Worm (Caenorhabditis elegans) whole organism, midembryonic: ENCODE results near the gene cgt-1.

Experiments used
- T22C8.4 ChIP-seq: fragments of 200-800 bp; sonication (Bioruptor generic); IDR thresholded peaks from 2 replicates; pipeline ENCODE4 v1.3.6; 2022; ENCODE audit warnings: missing genetic modification characterization, missing compliant biosample characterization
- cog-1 ChIP-seq: sonication (generic microtip); optimal IDR thresholded peaks from 2 replicates; lab custom pipeline; 2016; ENCODE audit warnings: missing genetic modification characterization, missing compliant biosample characterization
- flt-1 ChIP-seq: fragments of 200-800 bp; sonication (Bioruptor generic); IDR thresholded peaks from 2 replicates; pipeline ENCODE4 v1.3.6; 2022; ENCODE audit warnings: missing genetic modification characterization, missing compliant biosample characterization
- klf-2 ChIP-seq: fragments of 200-800 bp; sonication (Bioruptor generic); conservative IDR thresholded peaks from 2 replicates; pipeline ENCODE4 v1.3.6; 2022; ENCODE audit warnings: missing genetic modification reagents, missing genetic modification characterization, missing compliant biosample characterization
- med-1 ChIP-seq: sonication (generic microtip); optimal IDR thresholded peaks from 2 replicates; lab custom pipeline; 2017; ENCODE audit warnings: missing genetic modification characterization, mild to moderate bottlenecking, missing compliant biosample characterization, antibody characterized with exemption, missing genetic modification reagents; ENCODE audit not compliant: insufficient read depth
- ref-1 ChIP-seq: fragments of 200-800 bp; sonication (Bioruptor generic); conservative IDR thresholded peaks from 2 replicates; pipeline ENCODE4 v1.3.6; 2022; ENCODE audit warnings: missing genetic modification reagents, missing genetic modification characterization, missing compliant biosample characterization
- tab-1 ChIP-seq: fragments of 200-800 bp; sonication (Bioruptor generic); IDR thresholded peaks from 2 replicates; pipeline ENCODE4 v1.3.6; 2022; ENCODE audit warnings: missing genetic modification characterization, missing compliant biosample characterization
- ztf-23 ChIP-seq: fragments of 200-800 bp; sonication (Bioruptor generic); IDR thresholded peaks from 2 replicates; pipeline ENCODE4 v1.3.6; 2022; ENCODE audit warnings: missing genetic modification reagents, missing genetic modification characterization, missing compliant biosample characterization
- ztf-29 ChIP-seq: fragments of 200-800 bp; sonication (Bioruptor generic); IDR thresholded peaks from 2 replicates; pipeline ENCODE4 v1.3.6; 2022; ENCODE audit warnings: missing genetic modification reagents, missing genetic modification characterization, missing compliant biosample characterization

cgt-1 gene

ce11 chrV:15896671-15897070 is 8.0 kb upstream of the cgt-1 start, which contains the start of gene nhr-213:
nhr-213 (minus strand) TSS chrV:15896771.
- TF ChIP-seq flt-1 (GFP tag; lab: Robert Waterston, UW): no peak
- TF ChIP-seq tab-1 (GFP tag; lab: Robert Waterston, UW): no peak
- TF ChIP-seq cog-1 (tag; lab: Kevin White, UChicago): no peak
- TF ChIP-seq T22C8.4 (GFP tag; lab: Robert Waterston, UW): no peak
- TF ChIP-seq ztf-29 (GFP tag; lab: Robert Waterston, UW): no peak
- no peak for TF ChIP-seq med-1 (GFP tag; lab: Kevin White, UChicago)
- TF ChIP-seq ztf-23 (GFP tag; lab: Robert Waterston, UW): no peak
- no peak for TF ChIP-seq ref-1 (GFP tag; lab: Robert Waterston, UW)
- TF ChIP-seq klf-2 (GFP tag; lab: Robert Waterston, UW): no peak

DNA sequence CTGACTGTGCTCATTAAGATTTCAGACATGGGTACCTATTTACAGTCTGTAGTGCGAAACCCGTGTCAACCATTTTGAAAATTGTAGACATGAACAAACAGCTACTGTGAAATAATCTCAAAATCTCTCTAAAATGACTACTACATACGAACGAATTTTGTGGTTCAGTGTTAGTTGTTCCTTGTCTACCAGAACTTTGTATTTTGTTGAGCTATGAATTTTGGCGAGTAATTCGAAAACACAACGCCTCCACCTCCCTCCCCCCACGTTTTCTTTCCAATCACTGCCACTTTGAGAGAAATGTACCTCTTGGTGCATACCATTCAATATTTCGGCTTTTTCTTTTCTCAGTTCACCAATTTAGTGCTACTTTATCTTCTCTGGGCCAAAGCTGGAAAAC is 4.0 kb upstream of the cgt-1 start, which contains the start of gene T06C12.11:
TSS of gene T06C12.11 (plus strand) at position 301 of the 400 bp plus-strand sequence.
- no peak for TF ChIP-seq tab-1 (GFP tag; lab: Robert Waterston, UW)
- no peak for TF ChIP-seq ztf-23 (GFP tag; lab: Robert Waterston, UW)
- TF ChIP-seq ref-1 (GFP tag; lab: Robert Waterston, UW): no peak
- no peak for TF ChIP-seq T22C8.4 (GFP tag; lab: Robert Waterston, UW)

DNA sequence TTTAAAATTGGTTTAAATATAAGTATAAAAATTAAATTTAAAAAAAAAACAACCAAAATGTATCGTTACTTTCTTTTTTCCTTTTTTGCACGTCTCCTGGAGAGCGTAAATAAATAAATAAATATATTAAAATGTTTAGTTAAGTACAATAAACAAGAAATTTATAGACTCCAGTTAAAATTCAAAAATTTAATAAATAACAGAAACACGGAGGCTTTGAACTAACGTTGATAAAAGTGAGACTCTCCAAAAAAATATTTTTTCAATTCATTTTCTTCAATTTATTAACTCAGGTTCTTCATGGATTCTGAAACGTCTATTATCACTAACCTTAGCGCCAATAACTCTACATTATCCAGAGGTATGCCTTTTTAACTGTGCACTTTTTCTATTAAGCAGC is 3.1 kb upstream of the cgt-1 start, which contains the start of gene T06C12.12:
TSS of gene T06C12.12 (plus strand) at position 301 of the 400 bp plus-strand sequence.
- TF ChIP-seq tab-1 (GFP tag; lab: Robert Waterston, UW) (no peak), klf-2 (GFP tag; lab: Robert Waterston, UW) (no peak)

ce11 chrV:15891279-15891678 is 2.6 kb upstream of the cgt-1 start:
- TF ChIP-seq klf-2 (GFP tag; lab: Robert Waterston, UW) (no peak), tab-1 (GFP tag; lab: Robert Waterston, UW) (no peak), ztf-23 (GFP tag; lab: Robert Waterston, UW) (no peak), ref-1 (GFP tag; lab: Robert Waterston, UW) (no peak)

ce11 chrV:15890115-15890514 is 1.5 kb upstream of the cgt-1 start:
- no peak for TF ChIP-seq klf-2 (GFP tag; lab: Robert Waterston, UW)
- TF ChIP-seq cog-1 (tag; lab: Kevin White, UChicago): no peak
- no peak for TF ChIP-seq med-1 (GFP tag; lab: Kevin White, UChicago)
- TF ChIP-seq T22C8.4 (GFP tag; lab: Robert Waterston, UW): no peak
- no peak for TF ChIP-seq ztf-23 (GFP tag; lab: Robert Waterston, UW)
- TF ChIP-seq ztf-29 (GFP tag; lab: Robert Waterston, UW): no peak
- no peak for TF ChIP-seq tab-1 (GFP tag; lab: Robert Waterston, UW)
- no peak for TF ChIP-seq ref-1 (GFP tag; lab: Robert Waterston, UW)
- TF ChIP-seq flt-1 (GFP tag; lab: Robert Waterston, UW): no peak

ce11 chrV:15887708-15888295 is 849 bp downstream of the cgt-1 start:
- TF ChIP-seq T22C8.4 (GFP tag; lab: Robert Waterston, UW): no peak
- TF ChIP-seq cog-1 (tag; lab: Kevin White, UChicago): no peak

- no peak for TF ChIP-seq ztf-29 (GFP tag; lab: Robert Waterston, UW)
- TF ChIP-seq ref-1 (GFP tag; lab: Robert Waterston, UW): no peak
- no peak for TF ChIP-seq tab-1 (GFP tag; lab: Robert Waterston, UW)
- no peak for TF ChIP-seq T22C8.4 (GFP tag; lab: Robert Waterston, UW)
- no peak for TF ChIP-seq flt-1 (GFP tag; lab: Robert Waterston, UW)
- TF ChIP-seq ztf-23 (GFP tag; lab: Robert Waterston, UW): no peak
- no peak for TF ChIP-seq klf-2 (GFP tag; lab: Robert Waterston, UW)
- TF ChIP-seq med-1 (GFP tag; lab: Kevin White, UChicago): no peak
- TF ChIP-seq cog-1 (tag; lab: Kevin White, UChicago): no peak
These were observed 2.7 kb downstream of the cgt-1 start, which contains the start of gene T06C12.9 for ce11 chrV:15885967-15886366. T06C12.9 (minus strand) TSS chrV:15886067.

- no peak for TF ChIP-seq ztf-23 (GFP tag; lab: Robert Waterston, UW)
- no peak for TF ChIP-seq T22C8.4 (GFP tag; lab: Robert Waterston, UW)
- TF ChIP-seq ztf-29 (GFP tag; lab: Robert Waterston, UW): no peak
- TF ChIP-seq ref-1 (GFP tag; lab: Robert Waterston, UW): no peak
- TF ChIP-seq klf-2 (GFP tag; lab: Robert Waterston, UW): no peak
These were observed 4.0 kb downstream of the cgt-1 start, which contains the start of gene oac-42 for ce11 chrV:15884698-15885097. oac-42 (minus strand) TSS chrV:15884798.

ce11 chrV:15880705-15881104 is 7.9 kb downstream of the cgt-1 start:
- no peak for TF ChIP-seq T22C8.4 (GFP tag; lab: Robert Waterston, UW)
- TF ChIP-seq ztf-29 (GFP tag; lab: Robert Waterston, UW): no peak
- TF ChIP-seq klf-2 (GFP tag; lab: Robert Waterston, UW): no peak
- TF ChIP-seq ztf-23 (GFP tag; lab: Robert Waterston, UW): no peak
- TF ChIP-seq flt-1 (GFP tag; lab: Robert Waterston, UW): no peak
- TF ChIP-seq tab-1 (GFP tag; lab: Robert Waterston, UW): no peak
- TF ChIP-seq cog-1 (tag; lab: Kevin White, UChicago): no peak
- no peak for TF ChIP-seq ref-1 (GFP tag; lab: Robert Waterston, UW)
- TF ChIP-seq med-1 (GFP tag; lab: Kevin White, UChicago): no peak

DNA sequence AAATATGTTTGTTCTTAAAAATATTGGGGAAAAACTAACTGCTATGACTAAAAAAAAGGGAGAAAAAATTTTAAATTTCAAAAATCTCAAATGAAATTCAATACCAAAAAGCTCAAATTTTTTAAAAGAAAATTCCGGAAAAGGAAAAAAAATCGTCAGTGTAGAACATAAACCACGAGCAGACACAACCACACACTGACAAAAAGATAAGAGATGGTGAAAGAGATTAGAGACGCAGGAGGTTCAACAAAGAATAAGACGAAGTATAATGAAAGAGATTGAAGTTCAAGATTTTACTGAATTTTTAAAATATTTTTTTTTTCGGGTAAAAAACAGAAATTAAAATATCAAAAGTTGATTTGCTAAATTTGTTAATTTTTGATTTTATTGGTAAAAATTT is 8.6 kb downstream of the cgt-1 start:
- TF ChIP-seq flt-1 (GFP tag; lab: Robert Waterston, UW): no peak
- TF ChIP-seq T22C8.4 (GFP tag; lab: Robert Waterston, UW): no peak
- no peak for TF ChIP-seq tab-1 (GFP tag; lab: Robert Waterston, UW)
- TF ChIP-seq med-1 (GFP tag; lab: Kevin White, UChicago): no peak
- no peak for TF ChIP-seq cog-1 (tag; lab: Kevin White, UChicago)
- TF ChIP-seq ztf-23 (GFP tag; lab: Robert Waterston, UW): no peak
- no peak for TF ChIP-seq klf-2 (GFP tag; lab: Robert Waterston, UW)
- TF ChIP-seq ztf-29 (GFP tag; lab: Robert Waterston, UW): no peak
- TF ChIP-seq ref-1 (GFP tag; lab: Robert Waterston, UW): no peak
